Worm (Caenorhabditis elegans): ENCODE data around the gene C33A12.3.
A peak's percentile ranks its signal among the peaks of the same experiment; 100 is the strongest.

The C33A12.3 gene

ce11 chrIV:9513360-9513777, 567 bp upstream of the C33A12.3 start (continued):
- TF ChIP-seq rbr-2 (tag; optimal IDR thresholded peaks at IDR 0.05), result no peak
- TF ChIP-seq attf-4 (tag; optimal IDR thresholded peaks at IDR 0.05), result no peak
- no peak for TF ChIP-seq set-16 (GFP tag; IDR thresholded peaks at IDR 0.05)
- no peak for TF ChIP-seq ztf-7 (tag; optimal IDR thresholded peaks at IDR 0.05)
- TF ChIP-seq vab-7 (GFP tag; IDR thresholded peaks at IDR 0.05), result no peak
- peak; percentile 67 for TF ChIP-seq snpc-4 (tag; optimal IDR thresholded peaks at IDR 0.05)
- TF ChIP-seq Y75B8A.6 (GFP tag; IDR thresholded peaks at IDR 0.05), result no peak
- peak; percentile 94 for TF ChIP-seq aha-1 (tag)
- TF ChIP-seq aly-2 (tag; optimal IDR thresholded peaks at IDR 0.05), result no peak
- TF ChIP-seq madf-9 (GFP tag; conservative IDR thresholded peaks at IDR 0.05), result no peak
- TF ChIP-seq ZK546.5 (tag; optimal IDR thresholded peaks at IDR 0.05), result no peak
- no peak for TF ChIP-seq nhr-237 (tag; optimal IDR thresholded peaks at IDR 0.05)
- no peak for TF ChIP-seq lin-15B (tag; optimal IDR thresholded peaks at IDR 0.05)
- no peak for TF ChIP-seq daf-12 (tag; optimal IDR thresholded peaks at IDR 0.05)
- peak; percentile 60 for TF ChIP-seq dmd-6 (GFP tag; IDR thresholded peaks at IDR 0.05)
- TF ChIP-seq hlh-11 (tag; optimal IDR thresholded peaks at IDR 0.05), result peak; percentile 92
- TF ChIP-seq ceh-62 (tag; optimal IDR thresholded peaks at IDR 0.05), result no peak
- no peak for TF ChIP-seq mxl-2 (GFP tag; conservative IDR thresholded peaks at IDR 0.05)
- no peak for TF ChIP-seq ceh-20 (GFP tag; IDR thresholded peaks at IDR 0.05)
- TF ChIP-seq nhr-48 (tag; optimal IDR thresholded peaks at IDR 0.05), result peak; percentile 83
- no peak for TF ChIP-seq egl-27 (tag; optimal IDR thresholded peaks at IDR 0.05)
- TF ChIP-seq nhr-42 (GFP tag; IDR thresholded peaks at IDR 0.05), result no peak
- TF ChIP-seq lin-39 (tag; optimal IDR thresholded peaks at IDR 0.05), result no peak
- no peak for TF ChIP-seq unc-62 (GFP tag; optimal IDR thresholded peaks at IDR 0.05 in 1 of 2)
- TF ChIP-seq unc-62 (tag; optimal IDR thresholded peaks at IDR 0.05), result no peak
- TF ChIP-seq php-3 (GFP tag; IDR thresholded peaks at IDR 0.05), result no peak
- TF ChIP-seq Y105C5A.15 (GFP tag; IDR thresholded peaks at IDR 0.05), result no peak
- TF ChIP-seq ctbp-1 (GFP tag; IDR thresholded peaks at IDR 0.05), result no peak
- peak; percentile 45 for TF ChIP-seq mes-2 (tag; optimal IDR thresholded peaks at IDR 0.05; ENCODE audit: poor library complexity, severe bottlenecking)
- TF ChIP-seq F44E2.7 (GFP tag; IDR thresholded peaks at IDR 0.05), result no peak
- no peak for TF ChIP-seq fkh-10 (GFP tag; optimal IDR thresholded peaks at IDR 0.05)
- TF ChIP-seq skn-1 (tag; optimal IDR thresholded peaks at IDR 0.05), result no peak
- no peak for TF ChIP-seq lir-3 (tag; optimal IDR thresholded peaks at IDR 0.05)
- TF ChIP-seq duxl-1 (tag; optimal IDR thresholded peaks at IDR 0.05; ENCODE audit: poor library complexity), result peak; percentile 46
- TF ChIP-seq spr-3 (GFP tag; optimal IDR thresholded peaks at IDR 0.05), result no peak
- 0 out of 2 replicates have a peak, but pooled peaks have one; percentile 35 for TF ChIP-seq pha-4 (GFP tag; IDR thresholded peaks at IDR 0.05)
- no peak for TF ChIP-seq pha-4 (tag; optimal IDR thresholded peaks at IDR 0.05)
- peak; percentile 22 for TF ChIP-seq dpl-1 (GFP tag; optimal IDR thresholded peaks at IDR 0.05)
- TF ChIP-seq mxl-3 (GFP tag; optimal IDR thresholded peaks at IDR 0.05), result peak; percentile 74
- TF ChIP-seq daf-8 (GFP tag; IDR thresholded peaks at IDR 0.05), result no peak
- no peak for TF ChIP-seq arid-1 (GFP tag; conservative IDR thresholded peaks at IDR 0.05)
- no peak for TF ChIP-seq nhr-11 (tag; optimal IDR thresholded peaks at IDR 0.05)
- TF ChIP-seq hlh-30 (tag; optimal IDR thresholded peaks at IDR 0.05; ENCODE audit: insufficient read depth), result peak; percentile 77
- TF ChIP-seq lin-29 (GFP tag; IDR thresholded peaks at IDR 0.05), result no peak
- TF ChIP-seq nhr-102 (tag; optimal IDR thresholded peaks at IDR 0.05), result no peak
- TF ChIP-seq lsy-2 (tag; optimal IDR thresholded peaks at IDR 0.05), result peak in 1 of 2 experiments; percentile 51
- peak; percentile 19 for TF ChIP-seq lin-13 (GFP tag; optimal IDR thresholded peaks at IDR 0.05)
- no peak for TF ChIP-seq tag-97 (GFP tag; IDR thresholded peaks at IDR 0.05)
- TF ChIP-seq pqm-1 (tag; optimal IDR thresholded peaks at IDR 0.05), result peak; percentile 38
- TF ChIP-seq Y5F2A.4 (GFP tag; optimal IDR thresholded peaks at IDR 0.05), result no peak
- TF ChIP-seq gei-8 (GFP tag; optimal IDR thresholded peaks at IDR 0.05), result no peak
- TF ChIP-seq ceh-44 (GFP tag; IDR thresholded peaks at IDR 0.05), result no peak
- no peak for TF ChIP-seq hmg-1.1 (GFP tag; IDR thresholded peaks at IDR 0.05)
